Worm (Caenorhabditis elegans): ENCODE data around the gene unc-42.

DNA sequence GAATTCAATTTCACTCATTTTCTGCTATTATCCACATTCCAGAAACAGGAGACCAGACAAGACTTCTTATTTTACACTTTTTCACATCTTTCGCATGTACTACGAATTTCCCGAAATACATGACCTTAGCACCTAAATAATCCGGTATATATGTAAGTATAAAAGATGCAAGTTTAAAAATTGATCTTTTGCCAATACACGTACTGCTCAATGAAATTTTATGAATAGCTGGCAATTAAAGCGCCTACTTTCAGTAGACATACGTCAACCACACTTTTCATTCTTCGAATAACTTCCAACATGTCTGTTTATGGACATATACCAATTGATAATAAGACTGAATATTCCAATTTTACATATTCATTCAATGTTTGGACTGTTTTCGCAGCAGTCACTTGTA lies 34.0 kb upstream of the unc-42 start, which contains the start of gene sru-39:
- TF ChIP-seq mdl-1 (tag; optimal IDR thresholded peaks at IDR 0.05) (no peak), skn-1 (tag; optimal IDR thresholded peaks at IDR 0.05) (no peak), F13H6.1 (tag; optimal IDR thresholded peaks at IDR 0.05) (no peak), ceh-82 (tag; optimal IDR thresholded peaks at IDR 0.05) (no peak), aly-2 (tag; optimal IDR thresholded peaks at IDR 0.05) (no peak), nhr-77 (tag; optimal IDR thresholded peaks at IDR 0.05) (no peak), mab-5 (tag; optimal IDR thresholded peaks at IDR 0.05) (no peak), egl-27 (tag; optimal IDR thresholded peaks at IDR 0.05) (no peak), ama-1 (optimal IDR thresholded peaks at IDR 0.05) (no peak), nhr-237 (tag; optimal IDR thresholded peaks at IDR 0.05) (no peak)
